Fruit fly (Drosophila melanogaster) ovary, adult (tissue): ENCODE measurements around the gene Gmppb.

Experiments used
- CG17801 ChIP-seq: fragments of 200-800 bp; optimal IDR thresholded peaks from 2 replicates; lab custom pipeline; 2019; ENCODE audit warnings: missing biosample characterization, mild to moderate bottlenecking, missing genetic modification characterization, moderate library complexity; ENCODE audit not compliant: partially characterized antibody

Gene Gmppb

DNA sequence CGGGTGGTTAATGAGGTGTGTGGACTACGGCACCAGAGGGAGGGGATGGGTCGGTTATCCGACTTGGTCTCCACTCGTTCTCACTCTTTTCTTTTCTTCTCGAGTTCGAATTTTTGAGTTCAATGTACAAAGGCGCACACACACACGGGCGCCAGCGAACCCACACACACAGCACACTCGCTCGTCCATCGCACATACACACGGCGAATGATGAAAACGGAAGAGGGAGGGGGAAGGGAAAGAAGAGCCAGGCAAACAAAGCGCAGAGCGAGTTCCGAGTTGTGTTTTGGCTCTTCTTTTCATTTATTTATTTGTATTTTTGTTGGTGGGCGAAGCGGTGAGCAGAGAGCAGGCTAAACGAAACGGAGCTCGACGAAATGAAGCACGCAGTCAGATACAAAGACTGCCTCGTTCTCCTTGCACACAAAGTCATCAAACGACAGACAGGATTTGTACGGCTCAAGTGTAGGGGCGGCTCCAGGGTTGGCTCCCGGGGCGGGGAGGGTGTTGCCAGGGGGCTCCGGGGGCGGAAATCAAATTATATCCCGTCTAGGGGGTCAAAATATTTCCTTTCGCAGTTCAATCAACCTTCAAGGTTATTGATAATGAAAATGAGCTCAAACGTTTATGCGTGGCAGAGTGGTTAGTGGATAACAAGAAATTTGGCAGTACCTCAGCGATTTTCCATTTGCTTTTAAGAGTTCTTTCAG lies 1.1 kb upstream of the Gmppb start:
- peak; percentile 20 for TF ChIP-seq CG17801 (GFP tag; lab: Kevin White, UChicago)

DNA sequence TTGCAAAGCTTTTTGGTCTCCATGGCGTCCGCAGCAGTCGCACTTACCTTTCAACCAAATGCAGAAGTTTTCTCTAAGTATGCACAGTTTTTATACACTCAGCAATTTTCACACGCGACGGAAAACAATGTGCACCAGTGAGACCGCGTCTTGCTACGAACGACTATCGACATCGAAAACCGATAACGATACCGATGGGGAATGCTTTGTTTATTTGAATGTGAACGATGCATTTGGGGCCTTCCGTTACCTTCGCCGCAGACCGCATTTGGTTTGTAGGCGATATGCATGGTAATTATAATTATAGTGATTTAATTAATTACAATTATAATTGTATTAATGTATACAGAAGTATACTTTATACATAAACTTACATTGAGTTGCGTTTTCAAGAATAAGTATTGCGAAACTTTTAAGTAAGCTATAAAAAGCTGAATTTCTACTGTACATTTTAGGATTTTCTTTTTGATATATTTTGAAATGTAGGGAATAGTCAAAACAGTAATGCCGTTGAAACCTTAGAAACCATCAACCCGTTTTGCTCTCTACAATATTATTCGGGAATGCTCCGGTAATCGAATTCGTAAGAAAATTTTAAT lies 791 bp downstream of the Gmppb start, which contains the start of the genes Hus1-like and ctrip:
TSS of gene Hus1-like (minus strand) at position 161 of the 599 bp plus-strand sequence.
TSS of gene ctrip (minus strand) at position 161 of the 599 bp plus-strand sequence.
- peak; percentile 41 for TF ChIP-seq CG17801 (GFP tag; lab: Kevin White, UChicago)

DNA sequence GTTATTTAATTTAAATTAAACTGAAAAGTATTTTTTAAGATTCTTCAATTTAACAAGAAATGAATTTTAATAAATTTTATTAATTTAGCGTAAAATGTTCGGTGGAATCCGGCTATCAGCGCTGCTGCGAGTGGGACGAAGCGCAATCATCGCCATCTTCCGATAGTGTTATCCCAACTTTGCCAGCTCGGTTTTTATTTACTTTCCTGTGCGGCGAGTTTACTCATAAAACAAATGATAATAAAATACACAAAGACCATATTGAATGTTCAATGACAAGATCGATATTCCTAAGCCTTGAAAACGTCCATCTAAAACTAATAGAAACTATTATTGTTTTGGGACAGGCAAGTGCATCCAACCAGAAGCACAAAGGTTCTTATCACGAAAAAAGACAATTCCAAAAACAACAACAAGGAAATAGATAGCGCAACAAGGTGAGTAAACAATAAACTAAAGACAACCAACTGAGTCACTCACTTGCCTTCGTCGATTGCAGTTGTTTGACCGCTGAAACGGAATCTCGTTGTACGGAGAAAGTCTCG lies 2.0 kb downstream of the Gmppb start:
- TF ChIP-seq CG17801 (GFP tag; lab: Kevin White, UChicago), result peak; percentile 29

DNA sequence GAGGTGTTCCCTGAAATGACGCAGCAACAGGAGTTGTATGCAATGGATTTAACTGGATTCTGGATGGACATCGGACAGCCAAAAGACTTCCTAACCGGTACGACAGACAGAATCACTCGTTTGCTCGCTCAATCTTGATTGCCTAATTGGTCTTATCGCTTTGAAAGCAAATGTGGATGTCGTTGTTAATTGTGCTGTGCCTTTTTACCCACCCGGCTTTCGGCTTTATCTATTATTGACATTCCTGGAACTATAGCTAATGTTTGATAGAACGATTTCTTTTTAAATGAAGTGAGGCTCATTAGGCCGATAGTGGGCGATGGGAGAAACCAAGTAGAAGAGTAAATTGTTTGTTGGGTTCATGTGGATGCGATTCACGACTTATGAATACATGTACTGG lies 3.4 kb downstream of the Gmppb start:
- no peak for TF ChIP-seq CG17801 (GFP tag; lab: Kevin White, UChicago)

DNA sequence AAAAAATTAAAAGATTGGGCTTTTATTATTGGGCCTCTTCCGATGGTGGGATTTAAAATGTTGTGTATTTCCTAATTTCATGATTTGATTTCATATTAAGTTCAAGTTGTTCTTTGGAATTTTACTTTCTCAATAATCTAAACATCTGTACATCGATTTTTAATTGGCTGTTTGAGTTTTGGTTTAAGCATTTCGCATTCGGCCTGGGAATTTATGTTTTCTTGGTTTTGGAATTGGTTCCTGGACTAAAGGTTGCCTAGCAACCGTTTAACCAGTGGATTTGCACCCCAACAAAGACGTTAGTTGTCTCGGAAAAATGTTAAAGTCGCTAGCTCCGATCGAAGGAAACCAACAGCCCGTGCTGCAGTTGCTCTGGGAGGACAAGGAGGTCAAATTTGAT lies 4.8 kb downstream of the Gmppb start, which contains the start of gene BBS5:
TSS of gene BBS5 (plus strand) at position 301 of the 400 bp plus-strand sequence.
- TF ChIP-seq CG17801 (GFP tag; lab: Kevin White, UChicago), result no peak

DNA sequence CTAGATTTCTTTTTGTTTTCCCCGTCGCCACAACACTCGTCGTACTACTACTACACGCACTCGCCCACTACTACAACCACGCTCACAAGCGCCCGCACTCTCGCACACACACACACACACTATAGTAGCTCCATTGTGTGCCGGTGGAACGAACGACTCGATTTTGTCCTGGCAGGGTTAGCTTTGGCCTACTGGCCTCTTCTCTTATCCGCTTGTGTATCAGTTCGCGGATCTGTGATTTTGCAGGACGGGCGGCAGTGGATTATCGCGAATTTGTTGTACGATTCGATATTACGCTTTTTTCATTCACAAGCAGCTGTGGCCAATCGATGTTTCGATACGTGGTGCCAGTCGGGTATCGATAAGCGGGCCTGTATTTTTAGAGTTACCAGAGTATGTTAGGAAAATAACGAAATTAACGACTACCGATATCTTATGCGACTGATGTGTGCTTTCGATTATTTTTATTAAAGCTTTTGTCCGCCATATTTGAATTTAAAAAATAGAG lies 9.9 kb downstream of the Gmppb start, which contains the start of gene CG14657:
TSS of gene CG14657 (minus strand) at position 335 of the 508 bp plus-strand sequence.
- no peak for TF ChIP-seq CG17801 (GFP tag; lab: Kevin White, UChicago)

DNA sequence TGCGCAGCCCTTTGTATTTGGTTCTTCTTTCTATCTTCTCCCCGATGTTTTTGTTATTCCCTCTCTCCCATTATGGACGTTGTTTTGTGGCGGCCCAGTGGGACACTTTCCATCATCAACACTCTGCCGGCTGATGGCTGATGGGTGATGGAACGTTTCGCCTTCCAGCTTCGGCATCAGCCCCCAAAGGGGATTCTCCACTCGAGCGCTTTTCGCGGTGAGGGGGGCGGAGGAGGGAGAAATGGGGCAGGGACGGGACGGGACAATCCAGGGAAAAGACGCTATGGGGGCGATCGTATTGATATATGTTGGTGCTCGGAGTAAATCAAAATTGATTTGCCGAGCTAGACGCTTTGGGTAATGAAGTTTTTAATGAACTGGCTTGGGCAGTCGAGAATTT lies 13.9 kb downstream of the Gmppb start:
- no peak for TF ChIP-seq CG17801 (GFP tag; lab: Kevin White, UChicago)

DNA sequence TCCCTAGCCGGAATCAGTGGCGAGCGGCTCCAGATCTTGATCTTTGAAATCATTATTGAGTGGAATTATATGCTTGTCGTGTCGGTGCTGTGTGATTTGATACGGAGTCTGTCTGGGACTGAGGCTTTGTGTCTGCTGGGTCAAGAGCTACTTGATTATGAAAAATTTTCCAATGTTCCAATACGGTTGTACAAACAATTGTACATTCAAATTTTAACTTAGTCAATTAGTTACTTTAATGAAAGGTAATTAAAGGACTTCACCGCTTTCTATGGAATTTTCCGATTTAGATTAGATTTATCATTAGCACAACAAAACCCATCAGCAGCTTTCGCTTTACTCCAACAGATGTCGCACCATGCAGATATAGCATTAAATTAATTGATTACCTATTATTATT lies 19.2 kb downstream of the Gmppb start, which contains the start of gene CG14658:
TSS of gene CG14658 (minus strand) at position 101 of the 400 bp plus-strand sequence.
- no peak for TF ChIP-seq CG17801 (GFP tag; lab: Kevin White, UChicago)

DNA sequence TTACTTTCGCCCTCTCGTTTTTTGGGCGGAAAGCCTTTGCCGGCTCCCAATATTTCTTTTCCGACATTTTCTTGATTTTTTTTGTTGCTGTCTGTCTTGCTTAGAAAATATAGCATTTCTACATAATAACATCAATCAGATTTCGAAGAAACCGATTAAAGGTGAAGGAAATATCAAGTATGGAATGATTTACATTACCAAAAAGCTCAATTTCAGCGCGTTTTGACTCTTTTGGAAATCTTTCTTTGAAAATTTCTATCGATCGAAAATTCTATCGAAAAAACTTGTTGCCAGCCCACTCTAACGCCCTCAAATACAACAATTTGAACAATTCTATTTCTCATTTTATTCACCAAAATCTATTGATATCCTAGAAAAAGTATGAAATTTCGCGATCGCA lies 20.0 kb downstream of the Gmppb start, which contains the start of gene CG14659:
TSS of gene CG14659 (minus strand) at position 101 of the 400 bp plus-strand sequence.
- TF ChIP-seq CG17801 (GFP tag; lab: Kevin White, UChicago), result no peak

DNA sequence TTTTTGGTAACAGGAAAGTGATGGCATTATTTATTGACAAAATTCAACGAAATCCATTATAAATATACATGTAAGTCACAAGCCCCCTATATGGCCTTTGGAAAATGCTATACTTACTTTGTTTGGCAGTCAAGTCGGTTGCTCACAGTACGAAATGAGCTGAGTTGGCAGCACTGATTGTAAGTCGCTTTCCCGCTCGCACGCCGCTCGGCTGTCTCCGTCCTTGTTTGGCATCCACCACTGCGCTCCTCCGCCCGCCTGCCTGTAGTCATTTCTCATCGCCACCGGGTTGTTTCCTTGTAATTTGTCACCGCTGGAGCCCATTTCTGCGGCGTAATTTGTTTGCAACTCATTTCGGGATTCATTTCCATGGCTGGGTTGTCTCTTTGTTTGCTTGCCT lies 22.4 kb downstream of the Gmppb start:
- TF ChIP-seq CG17801 (GFP tag; lab: Kevin White, UChicago), result no peak

DNA sequence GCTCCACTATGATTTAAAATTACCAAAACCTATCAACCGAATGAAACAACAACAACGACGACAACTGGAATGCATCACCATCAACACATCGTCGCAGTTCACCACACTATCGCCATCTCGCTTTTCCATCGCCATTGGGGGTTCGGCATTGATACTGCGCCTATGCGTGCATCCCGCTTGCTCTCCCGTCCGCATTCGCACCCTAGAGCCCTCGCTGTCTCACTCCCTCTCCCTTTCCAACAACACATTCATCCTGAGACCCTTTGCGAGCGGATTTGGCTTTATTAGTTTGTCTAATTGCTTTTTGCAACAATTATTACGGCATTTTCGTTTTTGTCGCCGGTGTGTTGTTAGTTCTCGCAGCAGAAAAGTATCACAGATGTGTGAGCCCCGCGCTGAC lies 24.1 kb downstream of the Gmppb start:
- TF ChIP-seq CG17801 (GFP tag; lab: Kevin White, UChicago), result no peak

DNA sequence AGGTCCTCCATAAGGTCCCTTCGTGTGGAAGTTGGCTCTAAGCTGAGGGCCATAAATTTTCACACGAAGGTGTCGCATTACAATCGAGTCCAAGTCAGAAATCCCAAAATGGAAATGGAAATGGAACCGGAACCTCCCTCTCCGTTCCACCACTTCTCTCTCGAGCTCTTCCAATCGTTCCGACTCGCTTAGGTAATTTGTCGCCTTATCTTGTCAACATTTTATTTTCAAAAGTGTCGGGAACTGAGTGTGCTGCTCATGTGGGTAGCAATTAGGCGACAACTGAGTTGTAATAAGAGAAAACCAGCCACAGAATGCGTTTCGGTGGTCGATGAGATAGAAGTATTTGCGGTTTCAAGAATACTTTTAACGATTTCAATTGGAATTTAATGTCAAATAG lies 29.5 kb downstream of the Gmppb start:
- TF ChIP-seq CG17801 (GFP tag; lab: Kevin White, UChicago), result no peak

DNA sequence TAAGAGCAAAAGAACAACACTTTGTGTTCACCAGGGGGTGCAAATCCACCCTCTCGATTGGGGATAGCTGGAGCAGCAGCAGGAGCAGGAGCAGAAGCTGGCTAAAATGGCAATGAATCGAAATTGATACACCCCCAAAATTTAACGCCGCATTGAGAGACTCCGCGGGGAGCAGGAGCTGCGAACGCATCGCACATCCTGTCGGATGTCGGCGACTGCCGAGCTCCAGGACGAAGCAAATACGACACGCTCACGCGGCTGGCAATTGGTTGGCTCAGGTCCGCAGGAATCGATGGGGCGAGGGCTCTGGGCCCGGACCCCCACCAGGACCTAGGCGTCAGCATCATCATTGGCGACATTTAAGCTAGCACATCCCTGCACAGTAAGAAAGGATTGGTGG lies 31.7 kb downstream of the Gmppb start:
- no peak for TF ChIP-seq CG17801 (GFP tag; lab: Kevin White, UChicago)

DNA sequence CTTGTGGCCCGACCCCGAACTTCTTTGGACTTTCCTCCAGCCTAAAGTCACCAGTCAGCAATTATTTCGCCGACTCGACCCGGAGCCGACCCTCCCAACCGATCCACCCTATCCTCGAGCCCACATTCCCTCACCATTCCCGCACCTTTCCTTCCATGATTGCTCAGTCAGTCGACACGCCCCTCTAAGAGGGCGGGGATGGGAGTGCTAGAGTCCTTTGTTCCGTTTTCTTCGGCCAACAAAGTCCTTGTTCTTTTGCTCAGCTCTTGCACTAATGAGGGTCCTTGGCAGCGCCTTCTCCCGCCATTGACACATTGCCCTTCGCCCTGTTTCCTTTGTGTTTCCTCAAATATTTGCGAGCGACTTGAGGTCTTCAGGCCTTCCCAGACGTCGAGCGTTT lies 34.1 kb downstream of the Gmppb start:
- TF ChIP-seq CG17801 (GFP tag; lab: Kevin White, UChicago), result no peak

DNA sequence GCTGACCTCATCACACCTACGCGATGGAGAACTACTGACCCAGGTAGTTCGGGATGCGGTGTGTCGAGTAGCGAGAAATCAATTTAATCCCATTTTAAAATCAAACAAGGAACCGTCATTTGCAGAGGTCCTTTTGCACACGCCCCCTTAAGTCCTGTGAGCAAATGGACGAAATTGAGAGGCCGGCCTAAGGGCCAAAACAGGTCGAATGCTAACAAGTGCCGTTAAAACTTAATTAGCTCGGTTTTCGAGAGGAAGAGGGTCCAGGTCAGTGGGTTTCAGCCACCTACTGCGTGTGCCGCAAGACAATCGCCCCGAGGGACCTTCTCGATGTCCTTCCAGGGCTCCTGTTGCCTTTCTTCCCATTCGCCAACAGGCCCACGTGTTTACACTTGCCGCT lies 35.0 kb downstream of the Gmppb start:
- TF ChIP-seq CG17801 (GFP tag; lab: Kevin White, UChicago), result no peak
